Worm (Caenorhabditis elegans) whole organism, young adult: ENCODE results near the gene W09D10.4.

Experiments used
- B0035.1 ChIP-seq: sonication (generic microtip); optimal IDR thresholded peaks from 2 replicates; lab custom pipeline; 2016; ENCODE audit warnings: missing genetic modification characterization, mild to moderate bottlenecking, missing compliant biosample characterization, missing genotype, missing genetic modification reagents
- B0336.3 ChIP-seq: fragments of 200-800 bp; sonication (Bioruptor generic); IDR thresholded peaks from 2 replicates; pipeline ENCODE4 v1.3.6; 2022; ENCODE audit warnings: missing genetic modification characterization, missing compliant biosample characterization
- F10E7.11 ChIP-seq: sonication (generic microtip); optimal IDR thresholded peaks from 2 replicates; lab custom pipeline; 2017; ENCODE audit warnings: mild to moderate bottlenecking, missing genetic modification characterization, moderate library complexity, missing compliant biosample characterization
- F22D6.2 ChIP-seq: sonication (generic microtip); optimal IDR thresholded peaks from 2 replicates; lab custom pipeline; 2016; ENCODE audit warnings: mild to moderate bottlenecking, missing genetic modification characterization, missing compliant biosample characterization
- F23B12.7 ChIP-seq: sonication (generic microtip); optimal IDR thresholded peaks from 2 replicates; lab custom pipeline; 2017; ENCODE audit warnings: missing genetic modification characterization, mild to moderate bottlenecking, missing compliant biosample characterization, antibody characterized with exemption, moderate library complexity; ENCODE audit not compliant: insufficient read depth
- F37B4.10 ChIP-seq: fragments of 200-800 bp; sonication (Bioruptor generic); IDR thresholded peaks from 2 replicates; pipeline ENCODE4 v1.3.6; 2022; ENCODE audit warnings: missing genetic modification characterization, missing compliant biosample characterization
- F39B2.1 ChIP-seq: fragments of 200-800 bp; sonication (Bioruptor generic); IDR thresholded peaks from 2 replicates; pipeline ENCODE4 v1.3.6; 2022; ENCODE audit warnings: missing genetic modification reagents, missing genetic modification characterization, missing compliant biosample characterization
- Y53G8AR.9 ChIP-seq: fragments of 200-800 bp; sonication (Bioruptor generic); conservative IDR thresholded peaks from 2 replicates; pipeline ENCODE4 v1.3.6; 2022; ENCODE audit warnings: missing genetic modification reagents, missing genetic modification characterization, missing compliant biosample characterization
- Y67H2A.10 ChIP-seq: fragments of 200-800 bp; sonication (Bioruptor generic); conservative IDR thresholded peaks from 2 replicates; pipeline ENCODE4 v1.3.6; 2022; ENCODE audit warnings: missing genetic modification reagents, missing genetic modification characterization, missing compliant biosample characterization
- Y79H2A.3 ChIP-seq: fragments of 200-800 bp; sonication (Bioruptor generic); conservative IDR thresholded peaks from 2 replicates; pipeline ENCODE4 v1.3.6; 2022; ENCODE audit warnings: missing genetic modification reagents, missing genetic modification characterization, missing compliant biosample characterization
- attf-5 ChIP-seq: fragments of 200-800 bp; sonication (Bioruptor generic); optimal IDR thresholded peaks from 2 replicates; lab custom pipeline; 2018; ENCODE audit warnings: mild to moderate bottlenecking, missing genetic modification characterization, missing compliant biosample characterization
- attf-6 ChIP-seq: fragments of 200-800 bp; sonication (Bioruptor generic); IDR thresholded peaks from 2 replicates; pipeline ENCODE4 v1.3.6; 2022; ENCODE audit warnings: missing genetic modification reagents, missing genetic modification characterization, missing compliant biosample characterization
- bed-1 ChIP-seq: fragments of 200-800 bp; sonication (Bioruptor generic); IDR thresholded peaks from 2 replicates; pipeline ENCODE4 v1.3.6; 2022; ENCODE audit warnings: missing genetic modification reagents, missing genetic modification characterization, missing compliant biosample characterization
- bed-2 ChIP-seq: fragments of 200-800 bp; sonication (Bioruptor generic); IDR thresholded peaks from 2 replicates; pipeline ENCODE4 v1.3.6; 2022; ENCODE audit warnings: missing genetic modification reagents, missing genetic modification characterization, missing compliant biosample characterization
- cebp-1 ChIP-seq, 2 experiments: fragments of 200-800 bp in 1 of 2; sonication (Bioruptor generic) in 1 of 2; sonication (generic microtip) in 1 of 2; IDR thresholded peaks in 1 of 2; optimal IDR thresholded peaks in 1 of 2; 2 replicates each; pipeline versions ENCODE4 v1.3.6 to Lab custom; 2017 to 2022; ENCODE audit warnings: missing compliant biosample characterization in 2 of 2, missing genetic modification characterization in 2 of 2, mild to moderate bottlenecking in 1 of 2, missing genetic modification reagents in 1 of 2, moderate library complexity in 1 of 2
- ceh-100 ChIP-seq: fragments of 200-800 bp; sonication (Bioruptor generic); IDR thresholded peaks from 2 replicates; pipeline ENCODE4 v1.3.6; 2022; ENCODE audit warnings: missing genetic modification reagents, missing genetic modification characterization, missing compliant biosample characterization
- ceh-40 ChIP-seq: fragments of 200-800 bp; sonication (Bioruptor generic); IDR thresholded peaks from 2 replicates; pipeline ENCODE4 v1.3.6; 2022; ENCODE audit warnings: missing genetic modification characterization, missing compliant biosample characterization
- dpff-1 ChIP-seq: sonication (generic microtip); optimal IDR thresholded peaks from 2 replicates; lab custom pipeline; 2017; ENCODE audit warnings: mild to moderate bottlenecking, missing genetic modification characterization, missing compliant biosample characterization
- fkh-3 ChIP-seq: sonication (generic microtip); optimal IDR thresholded peaks from 2 replicates; lab custom pipeline; 2016; ENCODE audit warnings: mild to moderate bottlenecking, missing genetic modification characterization, missing compliant biosample characterization
- him-1 ChIP-seq: sonication (generic microtip); optimal IDR thresholded peaks from 2 replicates; lab custom pipeline; 2016; ENCODE audit warnings: missing genotype, missing genetic modification reagents, missing genetic modification characterization, missing compliant biosample characterization
- hlh-26 ChIP-seq: fragments of 200-800 bp; sonication (Bioruptor generic); conservative IDR thresholded peaks from 2 replicates; pipeline ENCODE4 v1.3.6; 2022; ENCODE audit warnings: missing genetic modification reagents, missing genetic modification characterization, missing compliant biosample characterization
- hsf-1 ChIP-seq: fragments of 200-800 bp; sonication (Bioruptor generic); IDR thresholded peaks from 2 replicates; pipeline ENCODE4 v1.3.6; 2022; ENCODE audit warnings: missing genetic modification reagents, missing genetic modification characterization, missing compliant biosample characterization
- let-526 ChIP-seq: fragments of 200-800 bp; sonication (Bioruptor generic); IDR thresholded peaks from 2 replicates; pipeline ENCODE4 v1.3.6; 2022; ENCODE audit warnings: missing genetic modification reagents, missing genetic modification characterization, missing compliant biosample characterization
- lin-54 ChIP-seq: fragments of 200-800 bp; sonication (Bioruptor generic); optimal IDR thresholded peaks from 2 replicates; lab custom pipeline; 2018; ENCODE audit warnings: mild to moderate bottlenecking, missing genetic modification characterization, missing compliant biosample characterization
- lir-1 ChIP-seq: fragments of 200-800 bp; sonication (Bioruptor generic); conservative IDR thresholded peaks from 2 replicates; pipeline ENCODE4 v1.3.6; 2022; ENCODE audit warnings: missing genetic modification reagents, missing genetic modification characterization, missing compliant biosample characterization
- lsl-1 ChIP-seq: fragments of 200-800 bp; sonication (Bioruptor generic); optimal IDR thresholded peaks from 2 replicates; lab custom pipeline; 2018; ENCODE audit warnings: mild to moderate bottlenecking, missing genetic modification characterization, moderate library complexity, missing compliant biosample characterization
- lsy-27 ChIP-seq: sonication (generic microtip); optimal IDR thresholded peaks from 2 replicates; lab custom pipeline; 2017; ENCODE audit warnings: missing genetic modification characterization, mild to moderate bottlenecking, missing compliant biosample characterization, antibody characterized with exemption, missing genotype, borderline replicate concordance; ENCODE audit not compliant: insufficient read depth
- madf-10 ChIP-seq: sonication (generic microtip); optimal IDR thresholded peaks from 2 replicates; lab custom pipeline; 2016; ENCODE audit warnings: mild to moderate bottlenecking, missing genetic modification characterization, missing compliant biosample characterization
- madf-6 ChIP-seq: fragments of 200-800 bp; sonication (Bioruptor generic); IDR thresholded peaks from 2 replicates; pipeline ENCODE4 v1.3.6; 2022; ENCODE audit warnings: missing genetic modification reagents, missing genetic modification characterization, missing compliant biosample characterization
- mcd-1 ChIP-seq: fragments of 200-800 bp; sonication (Bioruptor generic); IDR thresholded peaks from 2 replicates; pipeline ENCODE4 v1.3.6; 2022; ENCODE audit warnings: missing genetic modification reagents, missing genetic modification characterization, missing compliant biosample characterization
- nfyb-1 ChIP-seq: fragments of 200-800 bp; sonication (Bioruptor generic); IDR thresholded peaks from 2 replicates; pipeline ENCODE4 v1.3.6; 2022; ENCODE audit warnings: missing genetic modification reagents, missing genetic modification characterization, missing compliant biosample characterization
- nhr-120 ChIP-seq: fragments of 200-800 bp; sonication (Bioruptor generic); IDR thresholded peaks from 2 replicates; pipeline ENCODE4 v1.3.6; 2022; ENCODE audit warnings: missing genetic modification characterization, missing compliant biosample characterization
- nhr-80 ChIP-seq: sonication (generic microtip); optimal IDR thresholded peaks from 2 replicates; lab custom pipeline; 2016; ENCODE audit warnings: missing genetic modification characterization, missing compliant biosample characterization
- nhr-90 ChIP-seq: sonication (generic microtip); optimal IDR thresholded peaks from 2 replicates; lab custom pipeline; 2016; ENCODE audit warnings: missing genotype, mild to moderate bottlenecking, missing genetic modification characterization, missing compliant biosample characterization
- rcor-1 ChIP-seq: fragments of 200-800 bp; sonication (Bioruptor generic); IDR thresholded peaks from 2 replicates; pipeline ENCODE4 v1.3.6; 2022; ENCODE audit warnings: missing genetic modification reagents, missing genetic modification characterization, missing compliant biosample characterization
- rec-8 ChIP-seq, 2 experiments: sonication (generic microtip); optimal IDR thresholded peaks; 2 replicates each; lab custom pipeline; 2016; ENCODE audit warnings: mild to moderate bottlenecking in 2 of 2, missing genetic modification characterization in 2 of 2, missing genetic modification reagents in 2 of 2, missing genotype in 2 of 2, missing biosample characterization in 1 of 2, missing compliant biosample characterization in 1 of 2, moderate library complexity in 1 of 2
- repo-1 ChIP-seq: sonication (generic microtip); optimal IDR thresholded peaks from 2 replicates; lab custom pipeline; 2017; ENCODE audit warnings: mild to moderate bottlenecking, missing genetic modification characterization, missing compliant biosample characterization
- sdz-38 ChIP-seq: sonication (generic microtip); optimal IDR thresholded peaks from 2 replicates; lab custom pipeline; 2016; ENCODE audit warnings: missing genotype, missing genetic modification characterization, missing compliant biosample characterization
- snpc-1.1 ChIP-seq: sonication (generic microtip); optimal IDR thresholded peaks from 2 replicates; lab custom pipeline; 2017; ENCODE audit warnings: missing genetic modification characterization, mild to moderate bottlenecking, missing compliant biosample characterization, antibody characterized with exemption, moderate library complexity, missing genotype, missing genetic modification reagents; ENCODE audit not compliant: insufficient read depth
- sptf-2 ChIP-seq: fragments of 200-800 bp; sonication (Bioruptor generic); optimal IDR thresholded peaks from 2 replicates; lab custom pipeline; 2018; ENCODE audit warnings: mild to moderate bottlenecking, missing genetic modification characterization, missing compliant biosample characterization
- tbp1 ChIP-seq: fragments of 200-800 bp; sonication (Bioruptor generic); optimal IDR thresholded peaks from 2 replicates; lab custom pipeline; 2018; ENCODE audit warnings: mild to moderate bottlenecking, missing genetic modification characterization, missing compliant biosample characterization
- tbx-9 ChIP-seq: sonication (generic microtip); optimal IDR thresholded peaks from 2 replicates; lab custom pipeline; 2016; ENCODE audit warnings: borderline replicate concordance, missing genetic modification characterization, inconsistent platforms, missing compliant biosample characterization
- xnd-1 ChIP-seq: sonication (generic microtip); optimal IDR thresholded peaks from 2 replicates; lab custom pipeline; 2016; ENCODE audit warnings: missing genotype, missing genetic modification reagents, missing genetic modification characterization, missing compliant biosample characterization
- zfh-2 ChIP-seq: fragments of 200-800 bp; sonication (Bioruptor generic); conservative IDR thresholded peaks from 2 replicates; pipeline ENCODE4 v1.3.6; 2022; ENCODE audit warnings: missing genetic modification reagents, missing genetic modification characterization, missing compliant biosample characterization
- ztf-18 ChIP-seq: sonication (generic microtip); optimal IDR thresholded peaks from 2 replicates; lab custom pipeline; 2016; ENCODE audit warnings: missing genotype, mild to moderate bottlenecking, missing genetic modification characterization, missing compliant biosample characterization

The W09D10.4 gene

DNA sequence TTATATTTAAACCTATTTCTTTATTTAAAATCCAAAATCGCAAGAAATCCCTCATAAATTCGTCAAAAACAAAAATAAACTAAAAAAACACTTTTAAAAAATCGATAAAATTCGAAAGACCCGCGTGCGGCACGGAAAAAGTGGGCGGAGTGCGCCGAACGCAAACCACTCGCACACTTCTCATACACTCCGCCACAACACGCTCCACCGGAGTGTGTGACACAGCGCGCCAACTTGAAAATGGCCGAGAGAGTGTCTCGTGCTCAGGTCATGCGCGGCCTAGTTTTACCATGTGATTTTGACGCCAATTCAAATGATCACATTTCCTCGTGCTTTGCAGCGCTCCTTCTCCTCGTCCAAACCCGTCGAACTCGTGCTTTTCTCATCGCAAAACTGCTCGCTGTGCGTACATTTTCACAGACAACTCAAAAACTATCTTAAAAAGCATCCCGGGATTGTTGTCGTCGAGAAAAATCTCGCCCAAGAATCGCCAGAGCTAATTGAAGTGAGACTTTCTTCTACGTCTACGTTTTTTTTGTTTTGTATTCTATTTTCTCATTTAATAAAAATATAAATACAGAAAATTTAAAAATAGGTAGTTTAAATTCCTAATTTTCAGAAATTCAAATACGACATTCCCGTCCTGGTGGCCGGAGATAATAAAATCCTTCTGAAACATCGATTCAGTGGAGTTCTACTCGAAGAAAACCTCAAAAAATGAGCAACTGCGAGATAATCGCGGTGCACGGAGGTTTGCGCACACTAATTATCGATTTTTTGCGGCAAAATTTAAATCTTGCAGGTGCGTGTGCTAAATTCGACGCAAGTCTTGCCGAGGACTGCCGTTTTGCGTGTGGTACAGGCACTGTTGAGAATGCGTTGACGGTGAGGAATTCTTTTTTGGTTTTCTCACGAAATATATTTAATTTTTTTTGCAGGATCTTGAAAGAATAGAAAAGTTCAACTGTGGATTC is 43.3 kb upstream of the W09D10.4 start, which contains the start of gene tasp-1 (continued):
- TF ChIP-seq sptf-2 (peak; percentile 99), mcd-1 (GFP tag; lab: Robert Waterston, UW) (peak; percentile 99), dpff-1 (peak; percentile 98), attf-6 (GFP tag; lab: Robert Waterston, UW) (peak; percentile 87), madf-6 (GFP tag; lab: Robert Waterston, UW) (peak; percentile 98), Y79H2A.3 (GFP tag; lab: Robert Waterston, UW) (peak; percentile 100), zfh-2 (GFP tag; lab: Robert Waterston, UW) (peak; percentile 100), nhr-90 (tag; lab: Kevin White, UChicago) (peak; percentile 99), Y53G8AR.9 (GFP tag; lab: Robert Waterston, UW) (peak; percentile 100), let-526 (peak; percentile 100), F22D6.2 (peak; percentile 96), F39B2.1 (GFP tag; lab: Robert Waterston, UW) (peak; percentile 85; the same call in 1 of the 2 replicates), rec-8 (tag; optimal IDR thresholded peaks at IDR 0.05; lab: Kevin White, UChicago) (peak; percentile 89 to 97), snpc-1.1 (peak; percentile 85), lir-1 (GFP tag; lab: Robert Waterston, UW) (peak; percentile 100), ceh-100 (peak; percentile 98), B0035.1 (tag; lab: Kevin White, UChicago) (peak; percentile 97), attf-5 (peak; percentile 100), bed-2 (GFP tag; lab: Robert Waterston, UW) (peak; percentile 99), hsf-1 (GFP tag; lab: Robert Waterston, UW) (peak; percentile 93), nhr-80 (tag; lab: Kevin White, UChicago) (peak; percentile 100), nfyb-1 (GFP tag; lab: Robert Waterston, UW) (peak; percentile 100), B0336.3 (GFP tag; lab: Robert Waterston, UW) (peak; percentile 100), nhr-120 (GFP tag; lab: Robert Waterston, UW) (peak; percentile 97), lsy-27 (tag; lab: Kevin White, UChicago) (peak; percentile 68), rcor-1 (GFP tag; lab: Robert Waterston, UW) (peak; percentile 99), ztf-18 (tag; lab: Kevin White, UChicago) (peak; percentile 93), lin-54 (GFP tag; lab: Kevin White, UChicago) (peak; percentile 100), F23B12.7 (tag; lab: Kevin White, UChicago) (peak; percentile 98), repo-1 (tag; lab: Kevin White, UChicago) (peak; percentile 99), sdz-38 (tag; lab: Kevin White, UChicago) (no peak), ceh-40 (GFP tag; lab: Robert Waterston, UW) (peak; percentile 94), tbp1 (GFP tag; lab: Kevin White, UChicago) (peak; percentile 84), tbx-9 (tag; lab: Kevin White, UChicago) (peak; percentile 89), hlh-26 (GFP tag; lab: Robert Waterston, UW) (no peak), cebp-1 (GFP tag; IDR thresholded peaks at IDR 0.05; lab: Robert Waterston, UW) (peak; percentile 98), cebp-1 (tag; optimal IDR thresholded peaks at IDR 0.05; lab: Kevin White, UChicago) (peak; percentile 99), lsl-1 (GFP tag; lab: Kevin White, UChicago) (peak; percentile 96), him-1 (peak; percentile 90), Y67H2A.10 (GFP tag; lab: Robert Waterston, UW) (peak; percentile 100), bed-1 (peak; percentile 98), F37B4.10 (GFP tag; lab: Robert Waterston, UW) (peak; percentile 99), fkh-3 (peak; percentile 67), F10E7.11 (peak; percentile 99), xnd-1 (tag; lab: Kevin White, UChicago) (peak; percentile 77), madf-10 (peak; percentile 98)
